Worm (Caenorhabditis elegans) whole organism, L3 larva: ENCODE results near the gene kdp-1.

Experiments used
- ceh-9 ChIP-seq: sonication (generic microtip); optimal IDR thresholded peaks from 2 replicates; lab custom pipeline; 2018; ENCODE audit warnings: missing biosample characterization, missing genetic modification characterization
- lin-39 ChIP-seq: fragments of 150-350 bp; optimal IDR thresholded peaks from 2 replicates; lab custom pipeline; 2018; ENCODE audit warnings: missing biosample characterization, missing genetic modification reagents, missing genetic modification characterization
- mdl-1 ChIP-seq: fragments of 150-350 bp; optimal IDR thresholded peaks from 2 replicates; lab custom pipeline; 2014; ENCODE audit warnings: missing biosample characterization, missing genetic modification characterization
- nhr-28 ChIP-seq: fragments of 150-350 bp; optimal IDR thresholded peaks from 2 replicates; lab custom pipeline; 2014; ENCODE audit warnings: missing biosample characterization, missing genetic modification characterization
- nhr-76 ChIP-seq: fragments of 150-350 bp; sonication (generic microtip); optimal IDR thresholded peaks from 5 replicates; lab custom pipeline; 2014; ENCODE audit warnings: missing biosample characterization, missing genetic modification characterization
- skn-1 ChIP-seq: fragments of 150-350 bp; optimal IDR thresholded peaks from 2 replicates; lab custom pipeline; 2014; ENCODE audit warnings: missing biosample characterization, missing genetic modification characterization
- unc-62 ChIP-seq: fragments of 150-350 bp; sonication (generic microtip); optimal IDR thresholded peaks from 4 replicates; lab custom pipeline; 2014; ENCODE audit warnings: missing biosample characterization, missing genetic modification reagents, missing genetic modification characterization

DNA sequence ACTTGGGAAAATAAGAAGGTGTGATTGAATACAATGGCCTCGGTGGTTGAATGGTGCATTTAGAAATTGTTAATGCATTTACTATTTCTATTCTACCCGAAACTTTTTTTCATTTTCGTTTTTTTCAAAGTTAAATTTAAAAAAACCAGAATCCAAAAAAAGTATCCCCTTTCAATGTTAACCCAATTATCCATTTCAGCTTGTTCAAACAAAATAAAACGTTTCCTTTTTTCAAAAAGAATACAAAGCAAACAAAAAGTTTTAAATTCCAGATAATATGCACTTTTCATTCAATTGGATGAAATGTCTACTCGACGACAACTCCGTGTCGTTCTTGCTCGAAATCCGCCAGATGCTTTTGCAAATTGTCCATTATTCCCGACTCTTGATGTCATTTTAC is 42.6 kb downstream of the kdp-1 start, which contains the start of gene W02A2.5:
- TF ChIP-seq nhr-76 (tag; lab: Kevin White, UChicago) = no peak
- no peak for TF ChIP-seq mdl-1 (tag; lab: Kevin White, UChicago)
- TF ChIP-seq unc-62 (GFP tag; lab: Kevin White, UChicago) = no peak
- no peak for TF ChIP-seq ceh-9 (tag; lab: Kevin White, UChicago)
- no peak for TF ChIP-seq lin-39 (tag; lab: Kevin White, UChicago)
- TF ChIP-seq skn-1 = no peak
- TF ChIP-seq nhr-28 (tag; lab: Kevin White, UChicago) = no peak
